Worm (Caenorhabditis elegans) whole organism, young adult: ENCODE data around the gene acs-4.

Experiments used
- B0019.2 ChIP-seq: fragments of 200-800 bp; sonication (Bioruptor generic); conservative IDR thresholded peaks from 2 replicates; pipeline ENCODE4 v1.3.6; 2022; ENCODE audit warnings: missing genetic modification reagents, missing genetic modification characterization, missing compliant biosample characterization
- B0035.1 ChIP-seq: sonication (generic microtip); optimal IDR thresholded peaks from 2 replicates; lab custom pipeline; 2016; ENCODE audit warnings: missing genetic modification characterization, mild to moderate bottlenecking, missing compliant biosample characterization, missing genotype, missing genetic modification reagents
- C06A6.2 ChIP-seq: fragments of 200-800 bp; sonication (Bioruptor generic); conservative IDR thresholded peaks from 2 replicates; pipeline ENCODE4 v1.3.6; 2022; ENCODE audit warnings: missing genetic modification characterization, missing compliant biosample characterization
- F23B12.7 ChIP-seq: sonication (generic microtip); optimal IDR thresholded peaks from 2 replicates; lab custom pipeline; 2017; ENCODE audit warnings: missing genetic modification characterization, mild to moderate bottlenecking, missing compliant biosample characterization, antibody characterized with exemption, moderate library complexity; ENCODE audit not compliant: insufficient read depth
- F57A8.1 ChIP-seq: fragments of 200-800 bp; sonication (Bioruptor generic); optimal IDR thresholded peaks from 2 replicates; lab custom pipeline; 2018; ENCODE audit warnings: mild to moderate bottlenecking, missing genetic modification characterization, moderate library complexity, missing compliant biosample characterization
- K12H6.12 ChIP-seq: fragments of 200-800 bp; sonication (Bioruptor generic); optimal IDR thresholded peaks from 2 replicates; lab custom pipeline; 2018; ENCODE audit warnings: mild to moderate bottlenecking, missing genetic modification characterization, missing compliant biosample characterization
- Y53F4B.3 ChIP-seq: fragments of 200-800 bp; sonication (Bioruptor generic); IDR thresholded peaks from 2 replicates; pipeline ENCODE4 v1.3.6; 2022; ENCODE audit warnings: missing genetic modification reagents, missing genetic modification characterization, missing compliant biosample characterization
- Y79H2A.3 ChIP-seq: fragments of 200-800 bp; sonication (Bioruptor generic); conservative IDR thresholded peaks from 2 replicates; pipeline ENCODE4 v1.3.6; 2022; ENCODE audit warnings: missing genetic modification reagents, missing genetic modification characterization, missing compliant biosample characterization
- Y95B8A.8 ChIP-seq: fragments of 200-800 bp; sonication (Bioruptor generic); IDR thresholded peaks from 2 replicates; pipeline ENCODE4 v1.3.6; 2022; ENCODE audit warnings: missing genetic modification reagents, missing genetic modification characterization, missing compliant biosample characterization
- ama-1 ChIP-seq, 3 experiments: fragments of 150-350 bp in 1 of 3; sonication (generic microtip) in 2 of 3; optimal IDR thresholded peaks; 2 replicates each; lab custom pipeline; 2014 to 2018; ENCODE audit warnings: missing biosample characterization in 2 of 3, missing genetic modification characterization in 2 of 3, missing genetic modification reagents in 2 of 3
- athp-1 ChIP-seq: sonication (generic microtip); optimal IDR thresholded peaks from 2 replicates; lab custom pipeline; 2017; ENCODE audit warnings: mild to moderate bottlenecking, missing genetic modification characterization, missing compliant biosample characterization
- attf-6 ChIP-seq: fragments of 200-800 bp; sonication (Bioruptor generic); IDR thresholded peaks from 2 replicates; pipeline ENCODE4 v1.3.6; 2022; ENCODE audit warnings: missing genetic modification reagents, missing genetic modification characterization, missing compliant biosample characterization
- bed-2 ChIP-seq: fragments of 200-800 bp; sonication (Bioruptor generic); IDR thresholded peaks from 2 replicates; pipeline ENCODE4 v1.3.6; 2022; ENCODE audit warnings: missing genetic modification reagents, missing genetic modification characterization, missing compliant biosample characterization
- cebp-1 ChIP-seq, 2 experiments: fragments of 200-800 bp in 1 of 2; sonication (Bioruptor generic) in 1 of 2; sonication (generic microtip) in 1 of 2; IDR thresholded peaks in 1 of 2; optimal IDR thresholded peaks in 1 of 2; 2 replicates each; pipeline versions ENCODE4 v1.3.6 to Lab custom; 2017 to 2022; ENCODE audit warnings: missing compliant biosample characterization in 2 of 2, missing genetic modification characterization in 2 of 2, mild to moderate bottlenecking in 1 of 2, missing genetic modification reagents in 1 of 2, moderate library complexity in 1 of 2
- cebp-2 ChIP-seq: fragments of 200-800 bp; sonication (Bioruptor generic); IDR thresholded peaks from 2 replicates; pipeline ENCODE4 v1.3.6; 2022; ENCODE audit warnings: missing genetic modification characterization, missing compliant biosample characterization
- ceh-27 ChIP-seq: fragments of 200-800 bp; sonication (Bioruptor generic); optimal IDR thresholded peaks from 2 replicates; lab custom pipeline; 2018; ENCODE audit warnings: mild to moderate bottlenecking, missing genetic modification characterization, moderate library complexity, missing compliant biosample characterization
- chd-7 ChIP-seq: sonication (generic microtip); optimal IDR thresholded peaks from 2 replicates; lab custom pipeline; 2016; ENCODE audit warnings: mild to moderate bottlenecking, missing genetic modification characterization, moderate library complexity, missing compliant biosample characterization
- die-1 ChIP-seq: sonication (generic microtip); optimal IDR thresholded peaks from 2 replicates; lab custom pipeline; 2016; ENCODE audit warnings: missing genotype, mild to moderate bottlenecking, missing genetic modification characterization, missing compliant biosample characterization
- egl-18 ChIP-seq: fragments of 200-800 bp; sonication (Bioruptor generic); IDR thresholded peaks from 2 replicates; pipeline ENCODE4 v1.3.6; 2022; ENCODE audit warnings: missing genetic modification reagents, missing genetic modification characterization, missing compliant biosample characterization
- hlh-12 ChIP-seq: sonication (generic microtip); optimal IDR thresholded peaks from 2 replicates; lab custom pipeline; 2016; ENCODE audit warnings: missing genetic modification characterization, missing compliant biosample characterization
- hlh-26 ChIP-seq: fragments of 200-800 bp; sonication (Bioruptor generic); conservative IDR thresholded peaks from 2 replicates; pipeline ENCODE4 v1.3.6; 2022; ENCODE audit warnings: missing genetic modification reagents, missing genetic modification characterization, missing compliant biosample characterization
- let-607 ChIP-seq, 2 experiments: fragments of 200-800 bp in 1 of 2; sonication (Bioruptor generic) in 1 of 2; sonication (generic microtip) in 1 of 2; optimal IDR thresholded peaks; 2 replicates each; lab custom pipeline; 2016 to 2018; ENCODE audit warnings: mild to moderate bottlenecking in 2 of 2, missing compliant biosample characterization in 2 of 2, missing genetic modification characterization in 2 of 2, moderate library complexity in 2 of 2, missing genotype in 1 of 2
- lin-26 ChIP-seq: fragments of 200-800 bp; sonication (Bioruptor generic); IDR thresholded peaks from 2 replicates; pipeline ENCODE4 v1.3.6; 2022; ENCODE audit warnings: missing genetic modification reagents, missing genetic modification characterization, missing compliant biosample characterization
- lsl-1 ChIP-seq: fragments of 200-800 bp; sonication (Bioruptor generic); optimal IDR thresholded peaks from 2 replicates; lab custom pipeline; 2018; ENCODE audit warnings: mild to moderate bottlenecking, missing genetic modification characterization, moderate library complexity, missing compliant biosample characterization
- madf-10 ChIP-seq: sonication (generic microtip); optimal IDR thresholded peaks from 2 replicates; lab custom pipeline; 2016; ENCODE audit warnings: mild to moderate bottlenecking, missing genetic modification characterization, missing compliant biosample characterization
- madf-6 ChIP-seq: fragments of 200-800 bp; sonication (Bioruptor generic); IDR thresholded peaks from 2 replicates; pipeline ENCODE4 v1.3.6; 2022; ENCODE audit warnings: missing genetic modification reagents, missing genetic modification characterization, missing compliant biosample characterization
- nfya-1 ChIP-seq: sonication (generic microtip); optimal IDR thresholded peaks from 2 replicates; lab custom pipeline; 2017; ENCODE audit warnings: antibody characterized with exemption, missing compliant biosample characterization, missing genetic modification characterization, borderline replicate concordance; ENCODE audit not compliant: insufficient read depth
- nfya-2 ChIP-seq: fragments of 200-800 bp; sonication (Bioruptor generic); IDR thresholded peaks from 2 replicates; pipeline ENCODE4 v1.3.6; 2022; ENCODE audit warnings: missing genetic modification reagents, missing genetic modification characterization, missing compliant biosample characterization
- nfyb-1 ChIP-seq: fragments of 200-800 bp; sonication (Bioruptor generic); IDR thresholded peaks from 2 replicates; pipeline ENCODE4 v1.3.6; 2022; ENCODE audit warnings: missing genetic modification reagents, missing genetic modification characterization, missing compliant biosample characterization
- pbrm-1 ChIP-seq: fragments of 200-800 bp; sonication (Bioruptor generic); IDR thresholded peaks from 2 replicates; pipeline ENCODE4 v1.3.6; 2022; ENCODE audit warnings: missing genetic modification reagents, missing genetic modification characterization, missing compliant biosample characterization
- rcor-1 ChIP-seq: fragments of 200-800 bp; sonication (Bioruptor generic); IDR thresholded peaks from 2 replicates; pipeline ENCODE4 v1.3.6; 2022; ENCODE audit warnings: missing genetic modification reagents, missing genetic modification characterization, missing compliant biosample characterization
- rec-8 ChIP-seq, 2 experiments: sonication (generic microtip); optimal IDR thresholded peaks; 2 replicates each; lab custom pipeline; 2016; ENCODE audit warnings: mild to moderate bottlenecking in 2 of 2, missing genetic modification characterization in 2 of 2, missing genetic modification reagents in 2 of 2, missing genotype in 2 of 2, missing biosample characterization in 1 of 2, missing compliant biosample characterization in 1 of 2, moderate library complexity in 1 of 2
- repo-1 ChIP-seq: sonication (generic microtip); optimal IDR thresholded peaks from 2 replicates; lab custom pipeline; 2017; ENCODE audit warnings: mild to moderate bottlenecking, missing genetic modification characterization, missing compliant biosample characterization
- rpc-1 ChIP-seq, 2 experiments: fragments of 150-350 bp in 1 of 2; sonication (generic microtip) in 1 of 2; optimal IDR thresholded peaks; 2 replicates each; lab custom pipeline; 2014 to 2018; ENCODE audit warnings: missing biosample characterization in 1 of 2, missing genetic modification characterization in 1 of 2, missing genetic modification reagents in 1 of 2, missing genotype in 1 of 2
- sdz-38 ChIP-seq: sonication (generic microtip); optimal IDR thresholded peaks from 2 replicates; lab custom pipeline; 2016; ENCODE audit warnings: missing genotype, missing genetic modification characterization, missing compliant biosample characterization
- snpc-1.1 ChIP-seq: sonication (generic microtip); optimal IDR thresholded peaks from 2 replicates; lab custom pipeline; 2017; ENCODE audit warnings: missing genetic modification characterization, mild to moderate bottlenecking, missing compliant biosample characterization, antibody characterized with exemption, moderate library complexity, missing genotype, missing genetic modification reagents; ENCODE audit not compliant: insufficient read depth
- tbp1 ChIP-seq: fragments of 200-800 bp; sonication (Bioruptor generic); optimal IDR thresholded peaks from 2 replicates; lab custom pipeline; 2018; ENCODE audit warnings: mild to moderate bottlenecking, missing genetic modification characterization, missing compliant biosample characterization
- tbx-9 ChIP-seq: sonication (generic microtip); optimal IDR thresholded peaks from 2 replicates; lab custom pipeline; 2016; ENCODE audit warnings: borderline replicate concordance, missing genetic modification characterization, inconsistent platforms, missing compliant biosample characterization
- unc-62 ChIP-seq: fragments of 150-350 bp; optimal IDR thresholded peaks from 2 replicates; lab custom pipeline; 2014; ENCODE audit warnings: missing biosample characterization, missing genetic modification reagents, missing genetic modification characterization
- xnd-1 ChIP-seq: sonication (generic microtip); optimal IDR thresholded peaks from 2 replicates; lab custom pipeline; 2016; ENCODE audit warnings: missing genotype, missing genetic modification reagents, missing genetic modification characterization, missing compliant biosample characterization
- ztf-22 ChIP-seq: fragments of 200-800 bp; sonication (Bioruptor generic); optimal IDR thresholded peaks from 2 replicates; lab custom pipeline; 2018; ENCODE audit warnings: mild to moderate bottlenecking, missing genetic modification characterization, moderate library complexity, missing compliant biosample characterization
- ztf-26 ChIP-seq: sonication (generic microtip); optimal IDR thresholded peaks from 2 replicates; lab custom pipeline; 2017; ENCODE audit warnings: missing genetic modification characterization, missing compliant biosample characterization
- ztf-28 ChIP-seq: fragments of 200-800 bp; sonication (Bioruptor generic); IDR thresholded peaks from 2 replicates; pipeline ENCODE4 v1.3.6; 2022; ENCODE audit warnings: missing genetic modification reagents, missing genetic modification characterization, missing compliant biosample characterization

Gene acs-4

ce11 chrIII:7161055-7161454, 6.6 kb upstream of the acs-4 start, which contains the start of gene rnp-7:
Gene rnp-7, minus strand, starts transcription at chrIII:7161155.
- TF ChIP-seq F23B12.7 (tag; lab: Kevin White, UChicago) = no peak
- TF ChIP-seq attf-6 (GFP tag; lab: Robert Waterston, UW) = no peak
- TF ChIP-seq ama-1 (optimal IDR thresholded peaks at IDR 0.05; lab: Kevin White, UChicago) = no peak
- TF ChIP-seq ama-1 (GFP tag; optimal IDR thresholded peaks at IDR 0.05; lab: Kevin White, UChicago) = no peak
- TF ChIP-seq bed-2 (GFP tag; lab: Robert Waterston, UW) = no peak
- TF ChIP-seq unc-62 (GFP tag; lab: Kevin White, UChicago) = no peak
- TF ChIP-seq xnd-1 (tag; lab: Kevin White, UChicago) = no peak
- TF ChIP-seq cebp-2 (GFP tag; lab: Robert Waterston, UW) = no peak
- no peak for TF ChIP-seq rpc-1 (optimal IDR thresholded peaks at IDR 0.05; lab: Kevin White, UChicago)
- TF ChIP-seq rpc-1 (tag; optimal IDR thresholded peaks at IDR 0.05; lab: Kevin White, UChicago) = no peak
- no peak for TF ChIP-seq ztf-28
- no peak for TF ChIP-seq sdz-38
- TF ChIP-seq let-607 (tag; optimal IDR thresholded peaks at IDR 0.05; lab: Kevin White, UChicago) = no peak
- no peak for TF ChIP-seq nfyb-1 (GFP tag; lab: Robert Waterston, UW)
- TF ChIP-seq die-1 (tag; lab: Kevin White, UChicago) = no peak
- TF ChIP-seq F57A8.1 (GFP tag; lab: Kevin White, UChicago) = no peak
- TF ChIP-seq, all 124 proteins: peak for 0

- TF ChIP-seq die-1 (tag; lab: Kevin White, UChicago) = no peak
- TF ChIP-seq chd-7 = peak; percentile 31
- no peak for TF ChIP-seq nfya-2 (GFP tag; lab: Robert Waterston, UW)
- TF ChIP-seq madf-6 (GFP tag; lab: Robert Waterston, UW) = peak; percentile 78
- TF ChIP-seq ztf-26 (tag; lab: Kevin White, UChicago) = peak; percentile 51
- TF ChIP-seq athp-1 (tag; lab: Kevin White, UChicago) = peak; percentile 57
- peak; percentile 69 for TF ChIP-seq ceh-27 (GFP tag; lab: Kevin White, UChicago)
- TF ChIP-seq nfya-1 (tag; lab: Kevin White, UChicago) = no peak
- TF ChIP-seq snpc-1.1 (tag; lab: Kevin White, UChicago) = peak; percentile 74
- TF ChIP-seq madf-10 = peak; percentile 48
- TF ChIP-seq attf-6 (GFP tag; lab: Robert Waterston, UW) = no peak
- no peak for TF ChIP-seq hlh-26 (GFP tag; lab: Robert Waterston, UW)
- peak; percentile 71 for TF ChIP-seq tbp1 (GFP tag; lab: Kevin White, UChicago)
- TF ChIP-seq ztf-22 (GFP tag; lab: Kevin White, UChicago) = peak; percentile 7
- TF ChIP-seq rcor-1 (GFP tag; lab: Robert Waterston, UW) = peak; percentile 88
- TF ChIP-seq lin-26 (GFP tag; lab: Robert Waterston, UW) = no peak
- 0 out of 2 replicates have a peak, but pooled peaks have one; percentile 64 for TF ChIP-seq Y79H2A.3 (GFP tag; lab: Robert Waterston, UW)
- no peak for TF ChIP-seq B0035.1 (tag; lab: Kevin White, UChicago)
- TF ChIP-seq Y95B8A.8 (GFP tag; lab: Robert Waterston, UW) = peak; percentile 84; the same call in 1 of the 2 replicates
- no peak for TF ChIP-seq egl-18 (GFP tag; lab: Robert Waterston, UW)
- TF ChIP-seq Y53F4B.3 (GFP tag; lab: Robert Waterston, UW) = no peak
- peak; percentile 1 for TF ChIP-seq repo-1 (tag; lab: Kevin White, UChicago)
- TF ChIP-seq tbx-9 (tag; lab: Kevin White, UChicago) = no peak
- TF ChIP-seq B0019.2 (GFP tag; lab: Robert Waterston, UW) = 0 out of 2 replicates have a peak, but pooled peaks have one; percentile 44
- TF ChIP-seq K12H6.12 (tag; lab: Kevin White, UChicago) = peak; percentile 73
- TF ChIP-seq cebp-1 (GFP tag; IDR thresholded peaks at IDR 0.05; lab: Robert Waterston, UW) = peak; percentile 69
- TF ChIP-seq cebp-1 (tag; optimal IDR thresholded peaks at IDR 0.05; lab: Kevin White, UChicago) = peak; percentile 87
- peak; percentile 73; the same call in 1 of the 2 replicates for TF ChIP-seq C06A6.2 (GFP tag; lab: Robert Waterston, UW)
- TF ChIP-seq lsl-1 = peak; percentile 80
- no peak for TF ChIP-seq rec-8 (tag; optimal IDR thresholded peaks at IDR 0.05; lab: Kevin White, UChicago)
- TF ChIP-seq pbrm-1 (GFP tag; lab: Robert Waterston, UW) = peak; percentile 89
- TF ChIP-seq hlh-12 (tag; lab: Kevin White, UChicago) = no peak
Observed at ce11 chrIII:7162065-7162762, 5.4 kb upstream of the acs-4 start, which contains the start of the genes syf-2 and K04G7.1. Gene syf-2, minus strand, starts transcription at chrIII:7162115. Gene K04G7.1, plus strand, starts transcription at chrIII:7162712.
